Fruit fly (Drosophila melanogaster) Kc167 (cell line): ENCODE results near the gene CG13085.

Experiments
- Myc ChIP-seq: fragments of >200 bp; optimal IDR thresholded peaks from 2 replicates; lab custom pipeline; 2017; ENCODE audit warnings: missing external identifiers
- Sin3A ChIP-seq: fragments of >200 bp; optimal IDR thresholded peaks from 2 replicates; lab custom pipeline; 2018; ENCODE audit warnings: missing external identifiers
- h ChIP-seq: fragments of >200 bp; optimal IDR thresholded peaks from 3 replicates; lab custom pipeline; 2018; ENCODE audit warnings: missing external identifiers
- insv ChIP-seq: fragments of >200 bp; optimal IDR thresholded peaks from 3 replicates; lab custom pipeline; 2018; ENCODE audit warnings: missing external identifiers
- psq ChIP-seq: fragments of >200 bp; optimal IDR thresholded peaks from 2 replicates; lab custom pipeline; 2017; ENCODE audit warnings: missing external identifiers
- ttk ChIP-seq: sonication (Bioruptor generic); optimal IDR thresholded peaks from 2 replicates; lab custom pipeline; 2017; ENCODE audit warnings: missing external identifiers

Gene CG13085

dm6 chr2L:19442627-19443026 is 18.8 kb downstream of the CG13085 start, which contains the start of gene CG10237:
CG10237 (minus strand) TSS chr2L:19442727.
- TF ChIP-seq psq (no peak), Myc (lab: Kevin White, UChicago) (no peak), h (lab: Kevin White, UChicago) (no peak), ttk (lab: Kevin White, UChicago) (no peak), insv (lab: Kevin White, UChicago) (no peak), Sin3A (lab: Kevin White, UChicago) (no peak)

DNA sequence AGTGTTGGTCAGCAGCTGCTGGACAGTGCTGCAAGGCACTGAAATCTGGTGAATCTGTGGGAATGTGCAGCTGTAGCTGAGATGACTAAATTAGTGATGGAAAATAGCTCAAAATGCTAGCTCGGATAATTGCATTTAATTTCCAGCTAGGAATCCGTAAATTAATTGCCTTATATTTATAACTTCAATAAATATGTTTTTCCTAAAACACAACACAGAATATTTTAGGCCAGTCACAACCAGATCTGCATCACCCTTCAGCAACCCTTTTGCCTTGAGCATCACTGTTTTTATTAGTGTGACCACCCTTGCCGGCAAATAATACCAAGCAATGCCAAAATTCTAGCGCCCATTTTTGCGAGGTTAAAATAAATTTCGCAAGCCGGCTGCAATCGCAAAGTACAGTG is 20.9 kb downstream of the CG13085 start, which contains the start of gene Hs2st:
Gene Hs2st, minus strand, starts transcription at position 17 of the 407 bp plus-strand sequence.
- TF ChIP-seq h (lab: Kevin White, UChicago), result no peak
- TF ChIP-seq Sin3A (lab: Kevin White, UChicago), result no peak
- no peak for TF ChIP-seq Myc (lab: Kevin White, UChicago)
- TF ChIP-seq psq, result no peak
- no peak for TF ChIP-seq insv (lab: Kevin White, UChicago)
- no peak for TF ChIP-seq ttk (lab: Kevin White, UChicago)

DNA sequence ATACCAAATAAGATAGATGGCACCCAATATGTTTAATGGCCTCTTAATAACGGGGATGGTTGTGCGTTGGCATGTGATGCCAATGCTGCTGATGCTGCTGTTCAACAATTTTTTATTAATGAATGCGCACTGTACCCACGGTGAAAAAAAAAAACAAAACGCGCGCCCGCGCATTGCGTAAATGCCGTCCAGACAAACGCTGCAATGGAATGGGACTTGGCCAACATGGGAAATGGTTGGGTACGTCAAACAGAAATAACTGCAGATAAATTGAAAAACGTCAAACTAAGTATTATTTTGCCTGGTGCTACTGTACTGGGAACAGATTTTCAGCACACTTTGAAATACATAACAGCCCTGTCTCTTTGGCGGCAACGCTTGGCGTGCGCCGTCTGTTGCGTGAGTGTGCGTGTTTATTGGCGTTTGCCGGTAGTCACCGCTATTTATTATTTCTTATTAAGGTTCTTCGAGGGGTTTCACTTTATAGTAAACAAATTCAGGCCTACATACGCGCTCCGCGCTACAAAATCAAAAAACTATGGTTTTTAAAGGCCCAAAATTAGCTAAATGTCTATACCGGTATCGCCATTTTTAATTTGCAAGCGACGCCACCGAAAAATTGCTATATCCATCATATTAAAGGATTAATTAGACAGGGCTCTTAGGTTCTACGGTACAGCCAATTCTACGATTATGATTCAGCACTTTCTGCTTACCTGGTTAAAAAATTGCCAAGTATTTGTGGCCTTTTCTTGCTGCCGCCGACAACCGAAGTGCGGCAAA is 28.9 kb downstream of the CG13085 start:
- TF ChIP-seq psq (no peak), h (lab: Kevin White, UChicago) (no peak), ttk (lab: Kevin White, UChicago) (no peak), insv (lab: Kevin White, UChicago) (no peak), Sin3A (lab: Kevin White, UChicago) (no peak), Myc (lab: Kevin White, UChicago) (no peak)

DNA sequence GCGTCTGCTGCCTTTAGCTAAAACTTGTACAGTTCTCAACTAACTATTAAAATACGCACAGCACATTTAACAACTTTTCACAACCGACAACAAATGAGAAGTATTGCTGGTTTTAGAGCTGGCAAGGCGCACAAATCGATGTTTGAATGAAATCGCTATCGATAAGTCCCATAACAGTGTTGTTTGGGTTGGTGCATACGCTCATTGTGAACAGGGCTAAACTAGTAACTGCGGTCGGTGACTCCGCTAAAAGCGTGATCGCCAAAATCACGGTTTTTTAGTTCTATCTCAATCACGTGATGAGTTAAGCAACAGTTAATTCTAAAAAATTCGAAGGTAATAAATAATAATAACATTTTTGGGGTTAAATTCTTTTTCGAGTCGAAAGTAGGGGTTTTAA is 29.5 kb downstream of the CG13085 start, which contains the start of gene Top2:
Gene Top2, minus strand, starts transcription at position 110 of the 400 bp plus-strand sequence.
- TF ChIP-seq Myc (lab: Kevin White, UChicago) (no peak), ttk (lab: Kevin White, UChicago) (no peak), insv (lab: Kevin White, UChicago) (no peak), h (lab: Kevin White, UChicago) (no peak), Sin3A (lab: Kevin White, UChicago) (no peak), psq (no peak)

DNA sequence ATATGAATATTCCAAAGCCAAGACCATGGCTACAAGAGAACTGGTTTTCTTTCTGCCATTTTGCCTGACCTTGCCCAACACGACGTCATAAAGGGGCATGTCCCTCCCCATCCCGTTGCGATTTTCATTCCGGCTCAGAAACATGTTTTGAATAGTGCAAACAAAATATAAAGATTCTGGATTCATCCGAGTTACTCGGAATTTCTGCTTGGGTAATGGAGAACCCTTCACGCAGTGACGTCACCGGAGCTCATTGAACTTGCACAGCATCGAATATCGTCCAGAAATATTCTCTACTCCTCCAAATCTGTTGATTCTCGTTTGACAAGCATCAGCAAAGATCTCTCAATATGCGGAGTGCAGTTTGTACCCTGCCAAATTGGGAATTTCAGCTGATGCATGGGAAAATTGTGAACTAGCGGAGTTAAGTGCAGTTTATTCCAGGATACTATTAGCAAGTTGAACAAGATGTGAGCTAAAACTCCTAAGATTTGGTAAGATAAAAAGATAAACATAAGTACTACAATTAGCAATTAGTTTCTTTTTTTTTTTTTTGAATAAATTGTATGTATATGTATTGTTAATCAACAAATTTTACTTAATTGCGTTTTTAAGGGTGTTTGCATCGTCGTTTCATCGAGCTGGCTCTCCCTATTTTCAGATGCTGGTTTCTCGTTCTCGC is 30.4 kb downstream of the CG13085 start, which contains the start of gene CG10026:
Gene CG10026, plus strand, starts transcription at position 187 of the 682 bp plus-strand sequence.
- TF ChIP-seq Sin3A (lab: Kevin White, UChicago), result no peak
- TF ChIP-seq insv (lab: Kevin White, UChicago), result no peak
- no peak for TF ChIP-seq psq
- no peak for TF ChIP-seq Myc (lab: Kevin White, UChicago)
- TF ChIP-seq h (lab: Kevin White, UChicago), result no peak
- TF ChIP-seq ttk (lab: Kevin White, UChicago), result no peak

dm6 chr2L:19455209-19455608 is 31.4 kb downstream of the CG13085 start:
- TF ChIP-seq insv (lab: Kevin White, UChicago) (no peak), psq (no peak), Myc (lab: Kevin White, UChicago) (no peak), Sin3A (lab: Kevin White, UChicago) (no peak), ttk (lab: Kevin White, UChicago) (no peak), h (lab: Kevin White, UChicago) (no peak)

DNA sequence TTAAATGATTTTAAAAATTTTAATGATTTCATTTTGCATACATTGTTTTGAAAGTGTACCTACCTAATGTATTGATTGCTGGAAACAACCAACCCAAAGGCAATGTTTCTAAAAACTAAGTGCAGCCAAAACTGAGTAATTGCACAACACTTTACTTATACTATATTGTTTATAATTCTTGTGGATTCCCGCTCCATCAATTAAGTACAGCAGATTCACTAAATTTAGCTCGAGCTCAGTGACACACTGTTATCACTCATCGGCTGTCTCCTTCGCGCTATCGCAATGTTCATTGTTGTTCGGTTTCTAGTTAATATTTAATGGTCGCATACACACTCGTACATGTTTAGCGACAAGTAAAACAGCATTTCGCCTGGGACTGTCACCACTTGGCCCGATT is 31.9 kb downstream of the CG13085 start:
- TF ChIP-seq Myc (lab: Kevin White, UChicago) (no peak), Sin3A (lab: Kevin White, UChicago) (no peak), h (lab: Kevin White, UChicago) (no peak)

DNA sequence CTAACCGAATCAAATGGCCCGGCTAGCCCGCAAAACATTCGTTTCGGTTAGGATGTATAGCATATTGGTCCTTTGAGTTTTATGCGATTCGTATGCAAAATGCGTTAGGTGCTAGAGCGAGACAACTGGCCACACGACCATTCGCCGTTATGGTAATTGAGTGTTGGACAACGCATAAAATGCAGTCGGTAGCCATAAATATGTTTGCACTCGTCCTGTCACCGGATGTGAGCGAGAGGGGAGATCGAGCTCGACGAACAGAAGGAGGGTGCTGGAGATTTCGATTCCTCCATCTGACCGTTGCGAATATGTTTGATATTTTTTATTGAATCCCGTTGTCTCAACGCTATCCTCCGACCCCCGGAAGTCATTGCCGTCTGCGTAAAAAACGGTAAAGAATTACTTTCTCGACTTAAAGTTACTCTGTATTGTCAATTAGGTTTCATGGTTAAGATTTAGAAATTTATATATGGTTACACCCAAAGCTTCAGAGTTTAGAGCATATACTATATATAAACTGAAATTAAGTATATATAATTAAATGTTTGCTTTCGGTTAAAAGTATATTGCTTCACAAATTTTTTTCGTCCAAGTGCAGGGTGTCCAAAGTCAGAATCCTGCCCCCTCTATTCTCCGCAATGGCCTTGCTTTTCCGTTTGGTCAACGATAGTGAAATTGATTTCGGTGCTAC is 34.2 kb downstream of the CG13085 start:
- TF ChIP-seq psq (no peak), ttk (lab: Kevin White, UChicago) (no peak), insv (lab: Kevin White, UChicago) (no peak), Sin3A (lab: Kevin White, UChicago) (no peak), h (lab: Kevin White, UChicago) (no peak), Myc (lab: Kevin White, UChicago) (no peak)

- TF ChIP-seq psq (no peak), insv (lab: Kevin White, UChicago) (no peak), ttk (lab: Kevin White, UChicago) (no peak), Sin3A (lab: Kevin White, UChicago) (no peak), h (lab: Kevin White, UChicago) (no peak)
Observed at dm6 chr2L:19459404-19459803, 35.6 kb downstream of the CG13085 start.

DNA sequence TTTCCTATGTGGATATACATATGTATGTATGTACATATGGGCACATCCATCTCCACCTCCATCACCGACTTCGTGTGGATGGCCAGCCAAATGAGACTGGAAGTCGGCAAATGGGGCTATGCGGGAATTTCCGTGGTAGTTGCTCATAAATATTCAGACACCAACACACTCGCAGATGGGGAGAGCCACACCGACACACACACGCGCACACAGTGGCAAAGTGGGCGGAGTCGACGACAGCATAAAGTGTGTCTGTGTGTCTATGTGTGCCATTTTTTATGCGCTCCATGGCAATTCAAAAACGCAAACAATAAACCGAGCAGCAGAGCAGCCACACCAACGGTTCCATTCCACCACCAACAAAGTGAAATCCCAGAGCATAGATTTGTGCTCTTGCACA is 39.0 kb downstream of the CG13085 start:
- TF ChIP-seq h (lab: Kevin White, UChicago), result no peak
- TF ChIP-seq insv (lab: Kevin White, UChicago), result no peak
- no peak for TF ChIP-seq Sin3A (lab: Kevin White, UChicago)
- TF ChIP-seq Myc (lab: Kevin White, UChicago), result no peak
- no peak for TF ChIP-seq ttk (lab: Kevin White, UChicago)
- TF ChIP-seq psq, result no peak

DNA sequence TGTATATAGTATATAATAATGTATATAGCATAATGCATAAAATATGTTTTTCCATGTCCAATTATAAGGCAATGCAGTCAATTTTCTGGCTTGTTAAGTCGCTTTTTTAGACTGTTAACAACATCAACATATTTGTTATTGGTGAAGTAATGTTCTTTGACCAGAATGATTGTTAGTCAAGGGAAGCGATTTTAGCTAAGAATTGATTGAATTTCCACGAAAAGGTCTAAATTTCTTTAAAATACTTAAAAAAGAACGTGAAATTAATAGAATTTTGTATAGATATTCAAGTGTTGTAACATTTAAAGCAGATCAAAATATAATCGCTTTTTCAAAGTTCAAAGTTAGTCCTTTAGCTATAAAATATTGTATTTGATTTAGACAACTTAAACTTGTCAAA is 39.6 kb downstream of the CG13085 start:
- TF ChIP-seq psq (no peak), insv (lab: Kevin White, UChicago) (no peak), h (lab: Kevin White, UChicago) (no peak), ttk (lab: Kevin White, UChicago) (no peak), Sin3A (lab: Kevin White, UChicago) (no peak), Myc (lab: Kevin White, UChicago) (no peak)
